Fruit fly (Drosophila melanogaster): ENCODE data around the gene Npc2e.

Gene Npc2e

dm6 chr3R:10080699-10081098, 27.6 kb downstream of the Npc2e start:
- TF ChIP-seq CG32121 (GFP tag; IDR thresholded peaks at IDR 0.05) (0 out of 2 replicates have a peak, but pooled peaks have one; percentile 28), CG15710 (tag; optimal IDR thresholded peaks at IDR 0.05) (no peak), EcR (GFP tag; optimal IDR thresholded peaks at IDR 0.05) (peak; percentile 87), CG4496 (GFP tag; IDR thresholded peaks at IDR 0.05) (0 out of 3 replicates have a peak, but pooled peaks have one; percentile 35), CG13204 (GFP tag; optimal IDR thresholded peaks at IDR 0.05) (no peak)

dm6 chr3R:10081469-10082111, 28.5 kb downstream of the Npc2e start:
- TF ChIP-seq CG17806 (tag; optimal IDR thresholded peaks at IDR 0.05), result peak; percentile 6
- TF ChIP-seq Ets98B (GFP tag; IDR thresholded peaks at IDR 0.05), result no peak
- TF ChIP-seq CG14655 (GFP tag; optimal IDR thresholded peaks at IDR 0.05), result no peak
- TF ChIP-seq CG10348 (GFP tag; IDR thresholded peaks at IDR 0.05), result no peak
- peak; percentile 28 for TF ChIP-seq EcR (GFP tag; optimal IDR thresholded peaks at IDR 0.05)
- peak; percentile 9; the same call in 1 of the 3 replicates for TF ChIP-seq fd96Ca (GFP tag; IDR thresholded peaks at IDR 0.05)
- TF ChIP-seq Snoo (tag; optimal IDR thresholded peaks at IDR 0.05), result no peak
- peak; percentile 7 for TF ChIP-seq CG15710 (tag; optimal IDR thresholded peaks at IDR 0.05)
- TF ChIP-seq CG12605 (GFP tag; IDR thresholded peaks at IDR 0.05), result no peak
- peak; percentile 53; the same call in 1 of the 3 replicates for TF ChIP-seq CG4496 (GFP tag; IDR thresholded peaks at IDR 0.05)
- no peak for TF ChIP-seq CG34367 (tag; optimal IDR thresholded peaks at IDR 0.05)

- peak; percentile 93 for TF ChIP-seq CG15710 (tag; optimal IDR thresholded peaks at IDR 0.05)
- TF ChIP-seq CG10348 (GFP tag; IDR thresholded peaks at IDR 0.05), result no peak
- TF ChIP-seq CG9948 (tag; optimal IDR thresholded peaks at IDR 0.05), result peak; percentile 94
- peak; percentile 90 for TF ChIP-seq CG17806 (tag; optimal IDR thresholded peaks at IDR 0.05)
- peak; percentile 54 for TF ChIP-seq CG8301 (tag; optimal IDR thresholded peaks at IDR 0.05)
- TF ChIP-seq CG34367 (tag; optimal IDR thresholded peaks at IDR 0.05), result peak; percentile 90
- peak; percentile 94 for TF ChIP-seq CG8159 (tag; optimal IDR thresholded peaks at IDR 0.05)
- TF ChIP-seq D1 (tag; optimal IDR thresholded peaks at IDR 0.05), result peak; percentile 81
- TF ChIP-seq rn (GFP tag; IDR thresholded peaks at IDR 0.05), result peak; percentile 37; the same call in 1 of the 2 replicates
- TF ChIP-seq Ets98B (GFP tag; IDR thresholded peaks at IDR 0.05), result peak; percentile 31; the same call in 1 of the 2 replicates
- TF ChIP-seq CG14655 (GFP tag; optimal IDR thresholded peaks at IDR 0.05), result peak; percentile 66
- TF ChIP-seq Pif1A (GFP tag; optimal IDR thresholded peaks at IDR 0.05), result peak; percentile 79
- 0 out of 2 replicates have a peak, but pooled peaks have one; percentile 20 for TF ChIP-seq CG12605 (GFP tag; IDR thresholded peaks at IDR 0.05)
- peak; percentile 83 for TF ChIP-seq CG4496 (GFP tag; IDR thresholded peaks at IDR 0.05)
- TF ChIP-seq CG32121 (GFP tag; IDR thresholded peaks at IDR 0.05), result no peak
- peak; percentile 37 for TF ChIP-seq EcR (GFP tag; optimal IDR thresholded peaks at IDR 0.05)
- TF ChIP-seq Snoo (tag; optimal IDR thresholded peaks at IDR 0.05), result peak; percentile 59
- TF ChIP-seq Pif1B (GFP tag; optimal IDR thresholded peaks at IDR 0.05), result peak; percentile 73
- TF ChIP-seq fd96Ca (GFP tag; IDR thresholded peaks at IDR 0.05), result peak; percentile 82
- TF ChIP-seq gl (tag; optimal IDR thresholded peaks at IDR 0.05), result peak; percentile 87
- peak; percentile 78 for TF ChIP-seq CG13204 (GFP tag; optimal IDR thresholded peaks at IDR 0.05)
These were observed 29.5 kb downstream of the Npc2e start for dm6 chr3R:10082549-10083075.

dm6 chr3R:10083077-10083476, 29.9 kb downstream of the Npc2e start:
- TF ChIP-seq CG4496 (GFP tag; IDR thresholded peaks at IDR 0.05) (peak; percentile 30; the same call in 1 of the 3 replicates), CG14655 (GFP tag; optimal IDR thresholded peaks at IDR 0.05) (no peak)

dm6 chr3R:10084179-10084647, 31.1 kb downstream of the Npc2e start:
- no peak for TF ChIP-seq CG10348 (GFP tag; IDR thresholded peaks at IDR 0.05)
- TF ChIP-seq CG17806 (tag; optimal IDR thresholded peaks at IDR 0.05), result no peak
- no peak for TF ChIP-seq CG14655 (GFP tag; optimal IDR thresholded peaks at IDR 0.05)
- no peak for TF ChIP-seq Pif1A (GFP tag; optimal IDR thresholded peaks at IDR 0.05)
- TF ChIP-seq CG13204 (GFP tag; optimal IDR thresholded peaks at IDR 0.05), result peak; percentile 24
- TF ChIP-seq CG32121 (GFP tag; IDR thresholded peaks at IDR 0.05), result no peak
- TF ChIP-seq CG4496 (GFP tag; IDR thresholded peaks at IDR 0.05), result 0 out of 3 replicates have a peak, but pooled peaks have one; percentile 18
- no peak for TF ChIP-seq Pif1B (GFP tag; optimal IDR thresholded peaks at IDR 0.05)
- TF ChIP-seq gl (tag; optimal IDR thresholded peaks at IDR 0.05), result peak; percentile 20
- TF ChIP-seq CG8159 (tag; optimal IDR thresholded peaks at IDR 0.05), result peak; percentile 5
- TF ChIP-seq CG12605 (GFP tag; IDR thresholded peaks at IDR 0.05), result peak; percentile 19; the same call in 1 of the 2 replicates
- TF ChIP-seq Ets98B (GFP tag; IDR thresholded peaks at IDR 0.05), result no peak
- peak; percentile 20 for TF ChIP-seq CG15710 (tag; optimal IDR thresholded peaks at IDR 0.05)
- no peak for TF ChIP-seq CG8301 (tag; optimal IDR thresholded peaks at IDR 0.05)
- no peak for TF ChIP-seq D1 (tag; optimal IDR thresholded peaks at IDR 0.05)
- TF ChIP-seq CG9948 (tag; optimal IDR thresholded peaks at IDR 0.05), result no peak
- TF ChIP-seq Snoo (tag; optimal IDR thresholded peaks at IDR 0.05), result no peak
- peak; percentile 82 for TF ChIP-seq EcR (GFP tag; optimal IDR thresholded peaks at IDR 0.05)
- no peak for TF ChIP-seq CG34367 (tag; optimal IDR thresholded peaks at IDR 0.05)
- TF ChIP-seq rn (GFP tag; IDR thresholded peaks at IDR 0.05), result no peak
- no peak for TF ChIP-seq fd96Ca (GFP tag; IDR thresholded peaks at IDR 0.05)

- peak; percentile 69; the same call in 2 of the 3 replicates for TF ChIP-seq fd96Ca (GFP tag; IDR thresholded peaks at IDR 0.05)
- 0 out of 2 replicates have a peak, but pooled peaks have one; percentile 34 for TF ChIP-seq Ets98B (GFP tag; IDR thresholded peaks at IDR 0.05)
- peak; percentile 39; the same call in 1 of the 2 replicates for TF ChIP-seq CG32121 (GFP tag; IDR thresholded peaks at IDR 0.05)
- TF ChIP-seq CG34367 (tag; optimal IDR thresholded peaks at IDR 0.05), result peak; percentile 46
- peak; percentile 7 for TF ChIP-seq CG8301 (tag; optimal IDR thresholded peaks at IDR 0.05)
- peak; percentile 41 for TF ChIP-seq CG8159 (tag; optimal IDR thresholded peaks at IDR 0.05)
- peak; percentile 27 for TF ChIP-seq Pif1A (GFP tag; optimal IDR thresholded peaks at IDR 0.05)
- TF ChIP-seq CG14655 (GFP tag; optimal IDR thresholded peaks at IDR 0.05), result peak; percentile 37
- TF ChIP-seq CG4496 (GFP tag; IDR thresholded peaks at IDR 0.05), result peak; percentile 75
- no peak for TF ChIP-seq CG13204 (GFP tag; optimal IDR thresholded peaks at IDR 0.05)
- no peak for TF ChIP-seq D1 (tag; optimal IDR thresholded peaks at IDR 0.05)
- no peak for TF ChIP-seq CG10348 (GFP tag; IDR thresholded peaks at IDR 0.05)
- peak; percentile 40 for TF ChIP-seq CG9948 (tag; optimal IDR thresholded peaks at IDR 0.05)
- TF ChIP-seq rn (GFP tag; IDR thresholded peaks at IDR 0.05), result 0 out of 2 replicates have a peak, but pooled peaks have one; percentile 14
- peak; percentile 75 for TF ChIP-seq Snoo (tag; optimal IDR thresholded peaks at IDR 0.05)
- TF ChIP-seq EcR (GFP tag; optimal IDR thresholded peaks at IDR 0.05), result no peak
- peak; percentile 57 for TF ChIP-seq CG15710 (tag; optimal IDR thresholded peaks at IDR 0.05)
- peak; percentile 54 for TF ChIP-seq CG17806 (tag; optimal IDR thresholded peaks at IDR 0.05)
- TF ChIP-seq CG12605 (GFP tag; IDR thresholded peaks at IDR 0.05), result no peak
- TF ChIP-seq gl (tag; optimal IDR thresholded peaks at IDR 0.05), result no peak
- no peak for TF ChIP-seq Pif1B (GFP tag; optimal IDR thresholded peaks at IDR 0.05)
These were observed 31.8 kb downstream of the Npc2e start for dm6 chr3R:10084914-10085313.
